Fruit fly (Drosophila melanogaster) whole organism, embryonic: ENCODE data around the gene BG642167.

Source experiments
- CG12391 ChIP-seq: fragments of 200-800 bp; sonication (Bioruptor generic); optimal IDR thresholded peaks from 3 replicates; lab custom pipeline; 2018; ENCODE audit warnings: missing biosample characterization, mild to moderate bottlenecking, missing genetic modification characterization, moderate library complexity
- CG8359 ChIP-seq: fragments of 200-800 bp; sonication (Bioruptor generic); optimal IDR thresholded peaks from 2 replicates; lab custom pipeline; 2017; ENCODE audit warnings: missing biosample characterization, mild to moderate bottlenecking, missing genetic modification characterization, borderline replicate concordance
- tin ChIP-seq: fragments of 200-800 bp; sonication (Bioruptor generic); optimal IDR thresholded peaks from 3 replicates; lab custom pipeline; 2016; ENCODE audit warnings: missing biosample characterization, missing genetic modification characterization

DNA sequence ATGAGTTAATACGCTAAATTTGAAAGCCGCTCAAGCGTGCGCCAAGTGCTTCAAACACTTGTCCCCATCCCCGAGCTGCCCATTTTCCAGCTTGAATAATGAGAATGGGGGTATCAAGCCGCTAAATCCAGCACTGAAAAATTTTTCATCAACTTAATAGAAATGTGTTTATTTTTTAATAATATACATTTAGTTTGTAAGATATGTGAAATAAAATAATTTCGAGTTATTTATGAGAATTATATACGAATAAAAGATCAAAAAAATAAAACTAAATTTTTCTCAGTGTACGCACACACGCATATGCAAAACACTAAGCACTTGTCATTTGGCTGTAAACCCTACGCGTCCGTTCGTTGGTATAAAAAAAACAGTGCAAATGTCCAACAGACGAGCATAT, 48.6 kb downstream of the BG642167 start:
- TF ChIP-seq CG12391 (tag; lab: Kevin White, UChicago) (peak; percentile 3), CG8359 (no peak), tin (GFP tag; lab: Kevin White, UChicago) (no peak)
